Fruit fly (Drosophila melanogaster) whole organism, embryonic: ENCODE results near the gene CG13449.

ENCODE experiments used
- CG11085 ChIP-seq: fragments of 200-800 bp; sonication (Bioruptor generic); IDR thresholded peaks from 2 replicates; pipeline ENCODE4 v1.3.6; 2022; ENCODE audit warnings: missing biosample characterization, missing genetic modification characterization
- CG1233 ChIP-seq: fragments of 200-800 bp; sonication (Bioruptor generic); optimal IDR thresholded peaks from 4 replicates; lab custom pipeline; 2018; ENCODE audit warnings: missing biosample characterization, mild to moderate bottlenecking, missing genetic modification characterization
- CG12391 ChIP-seq: fragments of 200-800 bp; sonication (Bioruptor generic); optimal IDR thresholded peaks from 3 replicates; lab custom pipeline; 2018; ENCODE audit warnings: missing biosample characterization, mild to moderate bottlenecking, missing genetic modification characterization, moderate library complexity
- CG12769 ChIP-seq: fragments of 200-800 bp; sonication (Bioruptor generic); optimal IDR thresholded peaks from 2 replicates; lab custom pipeline; 2019; ENCODE audit warnings: missing biosample characterization, mild to moderate bottlenecking, missing genetic modification characterization, moderate library complexity
- CG13424 ChIP-seq: fragments of 200-800 bp; sonication (Bioruptor generic); optimal IDR thresholded peaks from 2 replicates; lab custom pipeline; 2019; ENCODE audit warnings: missing biosample characterization, mild to moderate bottlenecking, missing genetic modification characterization, moderate library complexity
- CG13894 ChIP-seq: fragments of 200-800 bp; sonication (Bioruptor generic); optimal IDR thresholded peaks from 3 replicates; lab custom pipeline; 2018; ENCODE audit warnings: missing biosample characterization, mild to moderate bottlenecking, missing genetic modification characterization, moderate library complexity
- CG15269 ChIP-seq: fragments of 200-800 bp; sonication (Bioruptor generic); optimal IDR thresholded peaks from 2 replicates; lab custom pipeline; 2018; ENCODE audit warnings: missing biosample characterization, mild to moderate bottlenecking, missing genetic modification characterization, moderate library complexity
- CG1529 ChIP-seq: fragments of 200-800 bp; sonication (Bioruptor generic); optimal IDR thresholded peaks from 3 replicates; lab custom pipeline; 2018; ENCODE audit warnings: missing biosample characterization, missing genetic modification characterization
- CG17361 ChIP-seq: fragments of 200-800 bp; sonication (Bioruptor generic); IDR thresholded peaks from 3 replicates; pipeline ENCODE4 v1.3.6; 2022; ENCODE audit warnings: missing biosample characterization, missing genetic modification characterization
- CG18262 ChIP-seq: fragments of 200-800 bp; optimal IDR thresholded peaks from 3 replicates; lab custom pipeline; 2019; ENCODE audit warnings: missing biosample characterization, mild to moderate bottlenecking, missing genetic modification characterization, moderate library complexity
- CG1832 ChIP-seq: fragments of 200-800 bp; sonication (Bioruptor generic); optimal IDR thresholded peaks from 2 replicates; lab custom pipeline; 2017; ENCODE audit warnings: missing biosample characterization, mild to moderate bottlenecking, missing genetic modification characterization, inconsistent platforms
- CG18476 ChIP-seq: fragments of 200-800 bp; sonication (Bioruptor generic); optimal IDR thresholded peaks from 2 replicates; lab custom pipeline; 2016; ENCODE audit warnings: missing biosample characterization, mild to moderate bottlenecking, missing genetic modification characterization
- CG2678 ChIP-seq: fragments of 200-800 bp; sonication (Bioruptor generic); optimal IDR thresholded peaks from 3 replicates; lab custom pipeline; 2019; ENCODE audit warnings: missing biosample characterization, mild to moderate bottlenecking, missing genetic modification characterization, moderate library complexity
- CG2712 ChIP-seq: fragments of 200-800 bp; optimal IDR thresholded peaks from 3 replicates; lab custom pipeline; 2019; ENCODE audit warnings: missing biosample characterization, mild to moderate bottlenecking, missing genetic modification characterization, moderate library complexity
- CG31441 ChIP-seq: fragments of 200-800 bp; sonication (Bioruptor generic); IDR thresholded peaks from 2 replicates; pipeline ENCODE4 v1.3.6; 2022; ENCODE audit warnings: missing biosample characterization, missing genetic modification characterization
- CG32772 ChIP-seq: fragments of 200-800 bp; sonication (Bioruptor generic); IDR thresholded peaks from 2 replicates; pipeline ENCODE4 v1.3.6; 2022; ENCODE audit warnings: missing biosample characterization, missing genetic modification characterization
- CG7556 ChIP-seq: fragments of 200-800 bp; sonication (Bioruptor generic); optimal IDR thresholded peaks from 2 replicates; lab custom pipeline; 2017; ENCODE audit warnings: missing biosample characterization, mild to moderate bottlenecking, missing genetic modification characterization
- CG8281 ChIP-seq: fragments of 200-800 bp; sonication (Bioruptor generic); optimal IDR thresholded peaks from 2 replicates; lab custom pipeline; 2018; ENCODE audit warnings: missing biosample characterization, mild to moderate bottlenecking, missing genetic modification characterization, moderate library complexity
- CG8388 ChIP-seq: fragments of 200-800 bp; sonication (Bioruptor generic); optimal IDR thresholded peaks from 2 replicates; lab custom pipeline; 2019; ENCODE audit warnings: missing biosample characterization, mild to moderate bottlenecking, missing genetic modification characterization, moderate library complexity
- CG8765 ChIP-seq: fragments of 200-800 bp; sonication (Bioruptor generic); IDR thresholded peaks from 2 replicates; pipeline ENCODE4 v1.3.6; 2022; ENCODE audit warnings: missing biosample characterization, missing genetic modification characterization
- CG9437 ChIP-seq: fragments of 200-800 bp; sonication (Bioruptor generic); optimal IDR thresholded peaks from 2 replicates; lab custom pipeline; 2018; ENCODE audit warnings: missing biosample characterization, mild to moderate bottlenecking, missing genetic modification characterization
- CG9727 ChIP-seq: fragments of 200-800 bp; sonication (Bioruptor generic); optimal IDR thresholded peaks from 3 replicates; lab custom pipeline; 2017; ENCODE audit warnings: missing biosample characterization, mild to moderate bottlenecking, missing genetic modification characterization
- CG9932 ChIP-seq: fragments of 200-800 bp; sonication (Bioruptor generic); IDR thresholded peaks from 2 replicates; pipeline ENCODE4 v1.3.6; 2022; ENCODE audit warnings: missing biosample characterization, missing genetic modification characterization
- CoRest ChIP-seq: fragments of 200-800 bp; sonication (Bioruptor generic); optimal IDR thresholded peaks from 3 replicates; lab custom pipeline; 2018; ENCODE audit warnings: missing biosample characterization, mild to moderate bottlenecking, missing genetic modification characterization, moderate library complexity
- Doc2 ChIP-seq: fragments of 200-800 bp; sonication (Bioruptor generic); IDR thresholded peaks from 2 replicates; pipeline ENCODE4 v1.3.6; 2022; ENCODE audit warnings: missing biosample characterization, missing genetic modification characterization
- ERR ChIP-seq: fragments of 200-800 bp; sonication (Bioruptor generic); optimal IDR thresholded peaks from 2 replicates; lab custom pipeline; 2016; ENCODE audit warnings: missing biosample characterization, missing genetic modification characterization
- Hr51 ChIP-seq, 2 experiments: fragments of 200-800 bp; sonication (Bioruptor generic); optimal IDR thresholded peaks; 2 replicates in 1 of 2; 3 replicates in 1 of 2; lab custom pipeline; 2016 to 2018; ENCODE audit warnings: missing biosample characterization in 2 of 2, missing genetic modification characterization in 2 of 2, mild to moderate bottlenecking in 1 of 2, moderate library complexity in 1 of 2
- Kr ChIP-seq: fragments of 200-800 bp; sonication (Bioruptor generic); optimal IDR thresholded peaks from 2 replicates; lab custom pipeline; 2017; ENCODE audit warnings: missing biosample characterization, mild to moderate bottlenecking, missing genetic modification characterization
- Lhr ChIP-seq: fragments of 200-800 bp; sonication (Bioruptor generic); optimal IDR thresholded peaks from 3 replicates; lab custom pipeline; 2017; ENCODE audit warnings: mild to moderate bottlenecking, missing biosample characterization, missing genetic modification reagents, missing genetic modification characterization
- MBD-R2 ChIP-seq: fragments of 200-800 bp; sonication (Bioruptor generic); IDR thresholded peaks from 2 replicates; pipeline ENCODE4 v1.3.6; 2022; ENCODE audit warnings: missing biosample characterization, missing genetic modification characterization
- Nf-YC ChIP-seq: fragments of 200-800 bp; optimal IDR thresholded peaks from 3 replicates; lab custom pipeline; 2019; ENCODE audit warnings: missing biosample characterization, mild to moderate bottlenecking, missing genetic modification characterization, moderate library complexity
- Oli ChIP-seq: fragments of 200-800 bp; sonication (Bioruptor generic); optimal IDR thresholded peaks from 2 replicates; lab custom pipeline; 2018; ENCODE audit warnings: missing biosample characterization, mild to moderate bottlenecking, missing genetic modification characterization, moderate library complexity
- Rfx ChIP-seq: fragments of 200-800 bp; sonication (Bioruptor generic); IDR thresholded peaks from 2 replicates; pipeline ENCODE4 v1.3.6; 2022; ENCODE audit warnings: missing biosample characterization, missing genetic modification characterization
- Sry-β ChIP-seq: fragments of 200-800 bp; sonication (Bioruptor generic); optimal IDR thresholded peaks from 2 replicates; lab custom pipeline; 2018; ENCODE audit warnings: missing biosample characterization, mild to moderate bottlenecking, missing genetic modification characterization, moderate library complexity
- ap ChIP-seq: fragments of 200-800 bp; sonication (Bioruptor generic); IDR thresholded peaks from 2 replicates; pipeline ENCODE4 v1.3.6; 2022; ENCODE audit warnings: missing biosample characterization, missing genetic modification characterization
- cwo ChIP-seq: fragments of 200-800 bp; sonication (Bioruptor generic); optimal IDR thresholded peaks from 3 replicates; lab custom pipeline; 2017; ENCODE audit warnings: missing biosample characterization, missing genetic modification characterization, mild to moderate bottlenecking, moderate library complexity, missing genetic modification reagents
- dmrt99B ChIP-seq: fragments of 200-800 bp; sonication (Bioruptor generic); optimal IDR thresholded peaks from 2 replicates; lab custom pipeline; 2018; ENCODE audit warnings: missing biosample characterization, mild to moderate bottlenecking, missing genetic modification characterization, moderate library complexity
- ewg ChIP-seq: fragments of 200-800 bp; sonication (Bioruptor generic); optimal IDR thresholded peaks from 3 replicates; lab custom pipeline; 2017; ENCODE audit warnings: mild to moderate bottlenecking, missing biosample characterization, missing genetic modification reagents, missing genetic modification characterization
- gem ChIP-seq: fragments of 200-800 bp; sonication (Bioruptor generic); optimal IDR thresholded peaks from 2 replicates; lab custom pipeline; 2019; ENCODE audit warnings: missing biosample characterization, mild to moderate bottlenecking, missing genetic modification characterization, moderate library complexity
- kay ChIP-seq: fragments of 200-800 bp; sonication (Bioruptor generic); optimal IDR thresholded peaks from 2 replicates; lab custom pipeline; 2016; ENCODE audit warnings: missing biosample characterization, missing genetic modification characterization
- lab ChIP-seq: fragments of 200-800 bp; sonication (Bioruptor generic); optimal IDR thresholded peaks from 3 replicates; lab custom pipeline; 2017; ENCODE audit warnings: missing biosample characterization, missing genetic modification characterization, mild to moderate bottlenecking, moderate library complexity, missing genetic modification reagents
- maf-S ChIP-seq: fragments of 200-800 bp; sonication (Bioruptor generic); optimal IDR thresholded peaks from 2 replicates; lab custom pipeline; 2016; ENCODE audit warnings: missing biosample characterization, missing genetic modification characterization
- nmo ChIP-seq: fragments of 200-800 bp; sonication (Bioruptor generic); optimal IDR thresholded peaks from 2 replicates; lab custom pipeline; 2018; ENCODE audit warnings: missing biosample characterization, mild to moderate bottlenecking, missing genetic modification characterization, moderate library complexity
- pb ChIP-seq: fragments of 200-800 bp; sonication (Bioruptor generic); optimal IDR thresholded peaks from 3 replicates; lab custom pipeline; 2016; ENCODE audit warnings: missing biosample characterization, missing genetic modification characterization
- phol ChIP-seq: fragments of 200-800 bp; sonication (Bioruptor generic); optimal IDR thresholded peaks from 3 replicates; lab custom pipeline; 2018; ENCODE audit warnings: missing biosample characterization, mild to moderate bottlenecking, missing genetic modification characterization, moderate library complexity
- slbo ChIP-seq: fragments of 200-800 bp; sonication (Bioruptor generic); IDR thresholded peaks from 2 replicates; pipeline ENCODE4 v1.3.6; 2022; ENCODE audit warnings: missing biosample characterization, missing genetic modification characterization
- ssp ChIP-seq: fragments of 200-800 bp; sonication (Bioruptor generic); IDR thresholded peaks from 2 replicates; pipeline ENCODE4 v1.3.6; 2022; ENCODE audit warnings: missing biosample characterization, missing genetic modification characterization
- tll ChIP-seq, 2 experiments: fragments of 200-800 bp in 1 of 2; fragments of >200 bp in 1 of 2; sonication (Bioruptor generic) in 1 of 2; optimal IDR thresholded peaks; 2 replicates each; lab custom pipeline; 2017 to 2019; ENCODE audit warnings: missing biosample characterization in 2 of 2, missing genetic modification characterization in 2 of 2, mild to moderate bottlenecking in 1 of 2, moderate library complexity in 1 of 2
- tx ChIP-seq: fragments of 200-800 bp; sonication (Bioruptor generic); optimal IDR thresholded peaks from 2 replicates; lab custom pipeline; 2016; ENCODE audit warnings: missing biosample characterization, missing genetic modification characterization

The CG13449 gene

dm6 chr3L:15616900-15617299, 4.3 kb upstream of the CG13449 start (continued):
- TF ChIP-seq Rfx (GFP tag; lab: Robert Waterston, UW) (no peak), CG9932 (0 out of 2 replicates have a peak, but pooled peaks have one; percentile 31), Doc2 (GFP tag; lab: Robert Waterston, UW) (no peak), CG13894 (peak; percentile 83), maf-S (GFP tag; lab: Kevin White, UChicago) (no peak), ap (GFP tag; lab: Robert Waterston, UW) (no peak), tx (GFP tag; lab: Kevin White, UChicago) (no peak), lab (GFP tag; lab: Kevin White, UChicago) (peak; percentile 14), CG8388 (GFP tag; lab: Kevin White, UChicago) (no peak), CG1832 (GFP tag; lab: Kevin White, UChicago) (peak; percentile 18), MBD-R2 (0 out of 2 replicates have a peak, but pooled peaks have one; percentile 11), ewg (GFP tag; lab: Kevin White, UChicago) (no peak), CG18476 (no peak), kay (no peak)

dm6 chr3L:15616490-15616889, 3.9 kb upstream of the CG13449 start:
- peak; percentile 27 for TF ChIP-seq dmrt99B (tag; lab: Kevin White, UChicago)
- peak; percentile 19 for TF ChIP-seq phol (tag; lab: Kevin White, UChicago)
- no peak for TF ChIP-seq CG11085 (GFP tag; lab: Robert Waterston, UW)
- TF ChIP-seq CG12769 (tag; lab: Kevin White, UChicago), result no peak
- peak; percentile 52 for TF ChIP-seq CG7556 (GFP tag; lab: Kevin White, UChicago)
- peak; percentile 30 for TF ChIP-seq CG12391 (tag; lab: Kevin White, UChicago)
- TF ChIP-seq CG9727, result peak; percentile 39
- TF ChIP-seq CG1233 (GFP tag; lab: Kevin White, UChicago), result peak; percentile 31
- peak; percentile 46 for TF ChIP-seq CoRest (tag; lab: Kevin White, UChicago)
- no peak for TF ChIP-seq Kr
- TF ChIP-seq Lhr (GFP tag; lab: Kevin White, UChicago), result no peak
- no peak for TF ChIP-seq ERR (GFP tag; lab: Kevin White, UChicago)
- peak; percentile 48 for TF ChIP-seq gem (tag; lab: Kevin White, UChicago)
- TF ChIP-seq CG32772 (GFP tag; lab: Robert Waterston, UW), result no peak
- peak; percentile 59; the same call in 1 of the 3 replicates for TF ChIP-seq CG17361 (GFP tag; lab: Robert Waterston, UW)
- peak; percentile 14 for TF ChIP-seq nmo (GFP tag; lab: Kevin White, UChicago)
- TF ChIP-seq CG15269, result peak; percentile 2
- no peak for TF ChIP-seq CG8281
- TF ChIP-seq Sry-β, result no peak
- no peak for TF ChIP-seq pb (GFP tag; lab: Kevin White, UChicago)
- TF ChIP-seq Nf-YC (tag; lab: Kevin White, UChicago), result peak; percentile 16
- peak; percentile 40 for TF ChIP-seq CG18262 (tag; lab: Kevin White, UChicago)
- peak; percentile 32 for TF ChIP-seq CG9437 (GFP tag; lab: Kevin White, UChicago)
- peak; percentile 73 for TF ChIP-seq CG2678 (tag; lab: Kevin White, UChicago)
- peak; percentile 6 for TF ChIP-seq Oli
- peak; percentile 55; the same call in 1 of the 2 replicates for TF ChIP-seq CG31441 (GFP tag; lab: Robert Waterston, UW)
- TF ChIP-seq ssp (GFP tag; lab: Robert Waterston, UW), result no peak
- no peak for TF ChIP-seq tll (GFP tag; optimal IDR thresholded peaks at IDR 0.05; lab: Kevin White, UChicago)
- TF ChIP-seq slbo (GFP tag; lab: Robert Waterston, UW), result no peak
- no peak for TF ChIP-seq CG1529
- TF ChIP-seq CG8765 (GFP tag; lab: Robert Waterston, UW), result no peak
- peak in 1 of 2 experiments; percentile 44 for TF ChIP-seq Hr51 (GFP tag; optimal IDR thresholded peaks at IDR 0.05; lab: Kevin White, UChicago)
- peak; percentile 29 for TF ChIP-seq CG13424 (tag; lab: Kevin White, UChicago)
- peak; percentile 25 for TF ChIP-seq CG2712 (tag; lab: Kevin White, UChicago)
- TF ChIP-seq cwo (GFP tag; lab: Kevin White, UChicago), result peak; percentile 10
